Worm (Caenorhabditis elegans) whole organism, young adult: ENCODE data around the gene C14A6.13.

Experiments
- F57A8.1 ChIP-seq: fragments of 200-800 bp; sonication (Bioruptor generic); optimal IDR thresholded peaks from 2 replicates; lab custom pipeline; 2018; ENCODE audit warnings: mild to moderate bottlenecking, missing genetic modification characterization, moderate library complexity, missing compliant biosample characterization
- ZK185.1 ChIP-seq: sonication (generic microtip); optimal IDR thresholded peaks from 2 replicates; lab custom pipeline; 2016; ENCODE audit warnings: mild to moderate bottlenecking, missing genetic modification characterization, missing compliant biosample characterization; ENCODE audit not compliant: poor library complexity, severe bottlenecking
- aptf-2 ChIP-seq: fragments of 200-800 bp; sonication (Bioruptor generic); conservative IDR thresholded peaks from 2 replicates; pipeline ENCODE4 v1.3.6; 2022; ENCODE audit warnings: missing genetic modification reagents, missing genetic modification characterization, missing compliant biosample characterization
- attf-3 ChIP-seq: fragments of 200-800 bp; sonication (Bioruptor generic); conservative IDR thresholded peaks from 2 replicates; pipeline ENCODE4 v1.3.6; 2022; ENCODE audit warnings: missing genetic modification reagents, missing genetic modification characterization, missing compliant biosample characterization
- ceh-58 ChIP-seq: fragments of 200-800 bp; sonication (Bioruptor generic); IDR thresholded peaks from 2 replicates; pipeline ENCODE4 v1.3.6; 2022; ENCODE audit warnings: missing genetic modification characterization, missing compliant biosample characterization
- fkh-3 ChIP-seq: sonication (generic microtip); optimal IDR thresholded peaks from 2 replicates; lab custom pipeline; 2016; ENCODE audit warnings: mild to moderate bottlenecking, missing genetic modification characterization, missing compliant biosample characterization
- hmg-1.2 ChIP-seq: fragments of 200-800 bp; sonication (Bioruptor generic); IDR thresholded peaks from 2 replicates; pipeline ENCODE4 v1.3.6; 2022; ENCODE audit warnings: missing genetic modification reagents, missing genetic modification characterization, missing compliant biosample characterization
- madf-6 ChIP-seq: fragments of 200-800 bp; sonication (Bioruptor generic); IDR thresholded peaks from 2 replicates; pipeline ENCODE4 v1.3.6; 2022; ENCODE audit warnings: missing genetic modification reagents, missing genetic modification characterization, missing compliant biosample characterization
- snpc-3.4 ChIP-seq: sonication (generic microtip); optimal IDR thresholded peaks from 2 replicates; lab custom pipeline; 2017; ENCODE audit warnings: missing genetic modification characterization, mild to moderate bottlenecking, missing compliant biosample characterization, antibody characterized with exemption, moderate library complexity, missing genotype, missing genetic modification reagents
- snpc-4 ChIP-seq, 5 experiments: fragments of 150-350 bp in 1 of 5; sonication (generic microtip) in 4 of 5; optimal IDR thresholded peaks; 2 replicates each; lab custom pipeline; 2014 to 2018; ENCODE audit warnings: missing genetic modification characterization in 5 of 5, missing biosample characterization in 3 of 5, antibody characterized with exemption in 2 of 5, mild to moderate bottlenecking in 2 of 5, missing compliant biosample characterization in 2 of 5, missing genotype in 2 of 5, moderate library complexity in 2 of 5, missing genetic modification reagents in 1 of 5
- somi-1 ChIP-seq: fragments of 200-800 bp; sonication (Bioruptor generic); optimal IDR thresholded peaks from 2 replicates; lab custom pipeline; 2018; ENCODE audit warnings: mild to moderate bottlenecking, missing genetic modification characterization, missing compliant biosample characterization

DNA sequence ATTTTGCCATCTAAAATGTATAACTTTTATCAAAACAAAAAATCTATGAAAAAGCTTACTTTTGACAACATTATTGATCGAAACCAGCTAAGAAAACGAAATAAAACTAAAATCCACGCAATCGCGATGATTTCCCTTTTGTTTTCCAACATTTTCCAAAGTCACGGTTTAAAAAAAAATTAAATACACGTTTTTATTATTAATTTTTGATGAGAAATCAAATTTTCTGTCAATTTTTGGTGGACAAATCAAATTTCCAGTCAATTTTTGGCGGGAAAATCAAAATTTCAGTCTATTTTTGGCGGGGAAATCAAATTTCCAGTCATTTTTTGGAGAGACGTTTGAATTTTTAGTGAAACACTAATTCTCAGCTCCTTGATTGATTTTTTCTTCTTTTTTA, 3.6 kb upstream of the C14A6.13 start, which contains the start of gene C14A6.5:
- no peak for TF ChIP-seq fkh-3 (tag; lab: Kevin White, UChicago)
- TF ChIP-seq attf-3 (GFP tag; lab: Robert Waterston, UW), result no peak
- no peak for TF ChIP-seq somi-1 (GFP tag; lab: Kevin White, UChicago)
- no peak for TF ChIP-seq ZK185.1 (tag; lab: Kevin White, UChicago)
- TF ChIP-seq madf-6 (GFP tag; lab: Robert Waterston, UW), result no peak
- no peak for TF ChIP-seq aptf-2 (GFP tag; lab: Robert Waterston, UW)
- no peak for TF ChIP-seq hmg-1.2 (GFP tag; lab: Robert Waterston, UW)
- no peak for TF ChIP-seq ceh-58 (GFP tag; lab: Robert Waterston, UW)
- no peak for TF ChIP-seq snpc-4 (GFP tag; optimal IDR thresholded peaks at IDR 0.05; lab: Kevin White, UChicago)
- no peak for TF ChIP-seq snpc-4 (tag; optimal IDR thresholded peaks at IDR 0.05; lab: Kevin White, UChicago)
- TF ChIP-seq snpc-3.4 (tag; lab: Kevin White, UChicago), result no peak
- no peak for TF ChIP-seq F57A8.1 (GFP tag; lab: Kevin White, UChicago)
